Worm (Caenorhabditis elegans) whole organism, L1 larva: ENCODE data around the gene dnc-4.
A peak's percentile ranks its signal among the peaks of the same experiment; 100 is the strongest.

Experiments used
- C16A3.4 ChIP-seq: fragments of 150-350 bp; optimal IDR thresholded peaks from 2 replicates; lab custom pipeline; 2014; ENCODE audit warnings: missing biosample characterization, missing genetic modification characterization
- C34B4.2 ChIP-seq: sonication (generic microtip); optimal IDR thresholded peaks from 2 replicates; lab custom pipeline; 2017; ENCODE audit warnings: mild to moderate bottlenecking, missing genetic modification characterization, missing compliant biosample characterization
- Y116A8C.19 ChIP-seq: sonication (generic microtip); optimal IDR thresholded peaks from 2 replicates; lab custom pipeline; 2016; ENCODE audit warnings: missing compliant biosample characterization, missing genetic modification characterization, borderline replicate concordance
- aly-2 ChIP-seq: fragments of 150-350 bp; optimal IDR thresholded peaks from 2 replicates; lab custom pipeline; 2014; ENCODE audit warnings: missing biosample characterization, missing genetic modification characterization
- ama-1 ChIP-seq: fragments of 150-350 bp; optimal IDR thresholded peaks from 2 replicates; lab custom pipeline; 2014
- blmp-1 ChIP-seq: fragments of 150-350 bp; optimal IDR thresholded peaks from 2 replicates; lab custom pipeline; 2014; ENCODE audit warnings: missing biosample characterization, missing genetic modification characterization
- ceh-63 ChIP-seq: fragments of 200-800 bp; sonication (Bioruptor generic); optimal IDR thresholded peaks from 2 replicates; lab custom pipeline; 2018; ENCODE audit warnings: mild to moderate bottlenecking, missing genetic modification characterization, missing compliant biosample characterization
- ceh-8 ChIP-seq: fragments of 200-800 bp; sonication (Bioruptor generic); optimal IDR thresholded peaks from 2 replicates; lab custom pipeline; 2018; ENCODE audit warnings: mild to moderate bottlenecking, missing genetic modification characterization, moderate library complexity, missing compliant biosample characterization
- ceh-88 ChIP-seq: fragments of 200-800 bp; sonication (Bioruptor generic); IDR thresholded peaks from 2 replicates; pipeline ENCODE4 v1.3.6; 2022; ENCODE audit warnings: missing genetic modification characterization, missing compliant biosample characterization
- ces-1 ChIP-seq: fragments of 150-350 bp; optimal IDR thresholded peaks from 2 replicates; lab custom pipeline; 2014; ENCODE audit warnings: missing biosample characterization, missing genetic modification reagents, missing genetic modification characterization
- dpl-1 ChIP-seq, 3 experiments: fragments of 150-350 bp in 2 of 3; sonication (generic microtip) in 1 of 3; optimal IDR thresholded peaks; 2 replicates each; lab custom pipeline; 2014 to 2017; ENCODE audit warnings: missing biosample characterization in 3 of 3, missing genetic modification characterization in 3 of 3, missing genetic modification reagents in 3 of 3
- dsc-1 ChIP-seq: sonication (generic microtip); optimal IDR thresholded peaks from 2 replicates; lab custom pipeline; 2016; ENCODE audit warnings: mild to moderate bottlenecking, missing genetic modification characterization, missing compliant biosample characterization
- efl-1 ChIP-seq, 4 experiments: fragments of 150-350 bp; optimal IDR thresholded peaks in 3 of 4; peaks in 1 of 4; 1 replicate in 1 of 4; 2 replicates in 3 of 4; lab custom pipeline; 2014; ENCODE audit warnings: missing biosample characterization in 2 of 4, missing genetic modification characterization in 2 of 4, missing genetic modification reagents in 2 of 4
- egl-13 ChIP-seq: sonication (generic microtip); optimal IDR thresholded peaks from 2 replicates; lab custom pipeline; 2016; ENCODE audit warnings: missing genotype, missing genetic modification reagents, missing genetic modification characterization, missing compliant biosample characterization
- egl-27 ChIP-seq, 2 experiments: fragments of 150-350 bp in 1 of 2; sonication (generic microtip); optimal IDR thresholded peaks; 3 replicates each; lab custom pipeline; 2017 to 2018; ENCODE audit warnings: missing biosample characterization in 2 of 2, missing genetic modification characterization in 2 of 2, missing genetic modification reagents in 2 of 2
- elt-2 ChIP-seq: sonication (generic microtip); optimal IDR thresholded peaks from 2 replicates; lab custom pipeline; 2016; ENCODE audit warnings: missing genetic modification characterization, mild to moderate bottlenecking, inconsistent platforms, missing compliant biosample characterization, missing genetic modification reagents
- elt-3 ChIP-seq, 6 experiments: fragments of 150-350 bp in 1 of 6; sonication (generic microtip); optimal IDR thresholded peaks; 2 replicates each; lab custom pipeline; 2017 to 2018; ENCODE audit warnings: missing biosample characterization in 6 of 6, missing genetic modification characterization in 6 of 6, inconsistent platforms in 1 of 6
- ets-5 ChIP-seq: fragments of 200-800 bp; sonication (Bioruptor generic); IDR thresholded peaks from 2 replicates; pipeline ENCODE4 v1.3.6; 2022; ENCODE audit warnings: missing genetic modification characterization, missing compliant biosample characterization
- fkh-10 ChIP-seq: sonication (generic microtip); optimal IDR thresholded peaks from 2 replicates; lab custom pipeline; 2017; ENCODE audit warnings: missing biosample characterization, missing genetic modification reagents, missing genetic modification characterization
- fkh-4 ChIP-seq: sonication (generic microtip); optimal IDR thresholded peaks from 2 replicates; lab custom pipeline; 2016; ENCODE audit warnings: missing compliant biosample characterization, missing genetic modification characterization, borderline replicate concordance
- fkh-8 ChIP-seq: sonication (generic microtip); optimal IDR thresholded peaks from 2 replicates; lab custom pipeline; 2016; ENCODE audit warnings: mild to moderate bottlenecking, missing genetic modification characterization, missing compliant biosample characterization
- fos-1 ChIP-seq: fragments of 150-350 bp; optimal IDR thresholded peaks from 2 replicates; lab custom pipeline; 2014; ENCODE audit warnings: missing biosample characterization, missing genetic modification characterization
- grh-1 ChIP-seq: fragments of 200-800 bp; sonication (Bioruptor generic); IDR thresholded peaks from 2 replicates; pipeline ENCODE4 v1.3.6; 2022; ENCODE audit warnings: missing genetic modification reagents, missing genetic modification characterization, missing compliant biosample characterization
- hlh-4 ChIP-seq: sonication (generic microtip); optimal IDR thresholded peaks from 2 replicates; lab custom pipeline; 2016; ENCODE audit warnings: mild to moderate bottlenecking, missing genetic modification characterization, missing compliant biosample characterization
- irx-1 ChIP-seq: sonication (generic microtip); optimal IDR thresholded peaks from 2 replicates; lab custom pipeline; 2016; ENCODE audit warnings: missing genetic modification characterization, missing compliant biosample characterization
- jun-1 ChIP-seq: fragments of 150-350 bp; optimal IDR thresholded peaks from 2 replicates; lab custom pipeline; 2014; ENCODE audit warnings: missing biosample characterization, missing genetic modification reagents, missing genetic modification characterization
- lin-13 ChIP-seq: fragments of 150-350 bp; optimal IDR thresholded peaks from 2 replicates; lab custom pipeline; 2014; ENCODE audit warnings: missing biosample characterization, missing genetic modification reagents, missing genetic modification characterization
- lin-14 ChIP-seq: fragments of 200-800 bp; sonication (Bioruptor generic); optimal IDR thresholded peaks from 2 replicates; lab custom pipeline; 2018; ENCODE audit warnings: mild to moderate bottlenecking, missing genetic modification characterization, moderate library complexity, missing compliant biosample characterization
- lsy-2 ChIP-seq, 2 experiments: fragments of 150-350 bp; optimal IDR thresholded peaks; 2 replicates each; lab custom pipeline; 2014; ENCODE audit warnings: missing biosample characterization in 2 of 2, missing genetic modification characterization in 2 of 2
- mdl-1 ChIP-seq, 2 experiments: fragments of 150-350 bp; optimal IDR thresholded peaks; 2 replicates each; lab custom pipeline; 2014 to 2017; ENCODE audit warnings: missing biosample characterization in 2 of 2, missing genetic modification characterization in 2 of 2, inconsistent platforms in 1 of 2
- mef-2 ChIP-seq: fragments of 150-350 bp; optimal IDR thresholded peaks from 2 replicates; lab custom pipeline; 2014; ENCODE audit warnings: missing biosample characterization, missing genetic modification characterization
- nhr-19 ChIP-seq: fragments of 200-800 bp; sonication (Bioruptor generic); conservative IDR thresholded peaks from 2 replicates; pipeline ENCODE4 v1.3.6; 2022; ENCODE audit warnings: missing genetic modification characterization, missing compliant biosample characterization
- nhr-20 ChIP-seq: sonication (generic microtip); optimal IDR thresholded peaks from 2 replicates; lab custom pipeline; 2016; ENCODE audit warnings: mild to moderate bottlenecking, missing genetic modification characterization, missing compliant biosample characterization
- nhr-28 ChIP-seq: fragments of 150-350 bp; optimal IDR thresholded peaks from 2 replicates; lab custom pipeline; 2014; ENCODE audit warnings: missing biosample characterization, missing genetic modification characterization
- nhr-76 ChIP-seq: sonication (generic microtip); optimal IDR thresholded peaks from 2 replicates; lab custom pipeline; 2017; ENCODE audit warnings: missing biosample characterization, missing genetic modification characterization
- nhr-84 ChIP-seq: sonication (generic microtip); optimal IDR thresholded peaks from 2 replicates; lab custom pipeline; 2017; ENCODE audit warnings: missing biosample characterization, missing genetic modification characterization
- rnt-1 ChIP-seq: sonication (generic microtip); optimal IDR thresholded peaks from 2 replicates; lab custom pipeline; 2016; ENCODE audit warnings: mild to moderate bottlenecking, missing genetic modification characterization, moderate library complexity, missing compliant biosample characterization
- skn-1 ChIP-seq: fragments of 150-350 bp; optimal IDR thresholded peaks from 2 replicates; lab custom pipeline; 2014; ENCODE audit warnings: missing biosample characterization, missing genetic modification characterization
- snpc-4 ChIP-seq: fragments of 150-350 bp; optimal IDR thresholded peaks from 2 replicates; lab custom pipeline; 2014; ENCODE audit warnings: missing biosample characterization, missing genetic modification characterization
- sox-4 ChIP-seq: sonication (generic microtip); optimal IDR thresholded peaks from 2 replicates; lab custom pipeline; 2016; ENCODE audit warnings: missing genetic modification characterization, missing compliant biosample characterization
- sptf-1 ChIP-seq: fragments of 150-350 bp; optimal IDR thresholded peaks from 2 replicates; lab custom pipeline; 2014; ENCODE audit warnings: missing biosample characterization, missing genetic modification characterization
- sup-37 ChIP-seq: fragments of 200-800 bp; sonication (Bioruptor generic); optimal IDR thresholded peaks from 2 replicates; lab custom pipeline; 2018; ENCODE audit warnings: mild to moderate bottlenecking, missing genetic modification characterization, missing compliant biosample characterization
- unc-62 ChIP-seq: fragments of 150-350 bp; optimal IDR thresholded peaks from 2 replicates; lab custom pipeline; 2014; ENCODE audit warnings: missing biosample characterization, missing genetic modification reagents, missing genetic modification characterization
- vab-15 ChIP-seq: sonication (generic microtip); optimal IDR thresholded peaks from 2 replicates; lab custom pipeline; 2017; ENCODE audit warnings: missing genotype, mild to moderate bottlenecking, missing genetic modification characterization, missing compliant biosample characterization
- ztf-11 ChIP-seq, 2 experiments: sonication (generic microtip); optimal IDR thresholded peaks; 2 replicates each; lab custom pipeline; 2016 to 2017; ENCODE audit warnings: missing genetic modification characterization in 2 of 2, missing biosample characterization in 1 of 2, missing compliant biosample characterization in 1 of 2
- ztf-4 ChIP-seq: fragments of 150-350 bp; optimal IDR thresholded peaks from 2 replicates; lab custom pipeline; 2014; ENCODE audit warnings: missing biosample characterization, missing genetic modification characterization

Gene dnc-4

DNA sequence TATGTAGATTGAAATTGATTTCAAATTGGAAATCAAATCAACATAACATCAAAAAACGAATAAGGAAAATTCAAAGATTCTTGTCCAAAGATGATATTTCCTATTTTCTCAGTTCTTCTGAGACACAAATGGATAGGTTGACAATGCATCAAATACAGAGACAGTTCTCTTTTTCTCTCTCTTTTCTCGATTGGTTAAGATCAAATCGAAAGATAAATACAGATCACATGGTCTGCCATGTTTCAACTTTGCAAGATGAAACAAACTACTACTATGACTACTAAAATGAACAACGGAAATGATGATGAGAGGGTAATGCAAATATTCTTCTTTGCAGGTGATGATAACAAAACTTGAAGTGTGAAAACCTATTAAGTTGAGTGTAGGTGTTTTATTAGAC lies 16.9 kb upstream of the dnc-4 start (continued):
- TF ChIP-seq nhr-84 (tag; lab: Kevin White, UChicago) (no peak), egl-13 (tag; lab: Kevin White, UChicago) (no peak), ceh-88 (no peak), mef-2 (tag; lab: Kevin White, UChicago) (no peak), ces-1 (no peak), nhr-76 (tag; lab: Kevin White, UChicago) (no peak), nhr-28 (tag; lab: Kevin White, UChicago) (no peak), ztf-11 (tag; optimal IDR thresholded peaks at IDR 0.05; lab: Kevin White, UChicago) (no peak), elt-2 (tag; lab: Kevin White, UChicago) (no peak), dsc-1 (tag; lab: Kevin White, UChicago) (no peak), vab-15 (tag; lab: Kevin White, UChicago) (no peak), sptf-1 (tag; lab: Kevin White, UChicago) (no peak), egl-27 (tag; optimal IDR thresholded peaks at IDR 0.05; lab: Kevin White, UChicago) (no peak), nhr-20 (tag; lab: Kevin White, UChicago) (peak; percentile 86), fos-1 (tag; lab: Kevin White, UChicago) (no peak), mdl-1 (tag; optimal IDR thresholded peaks at IDR 0.05; lab: Kevin White, UChicago) (peak in 1 of 2 experiments; percentile 26), hlh-4 (tag; lab: Kevin White, UChicago) (no peak), fkh-8 (no peak), grh-1 (peak; percentile 45), fkh-4 (tag; lab: Kevin White, UChicago) (no peak), fkh-10 (GFP tag; lab: Kevin White, UChicago) (no peak), blmp-1 (tag; lab: Kevin White, UChicago) (peak; percentile 77), ama-1 (lab: Kevin White, UChicago) (no peak), C34B4.2 (tag; lab: Kevin White, UChicago) (no peak), jun-1 (no peak), lin-13 (no peak), skn-1 (tag; lab: Kevin White, UChicago) (no peak), ceh-8 (GFP tag; lab: Kevin White, UChicago) (no peak), snpc-4 (tag; lab: Kevin White, UChicago) (no peak), ets-5 (no peak), unc-62 (GFP tag; lab: Kevin White, UChicago) (no peak), lin-14 (peak; percentile 91), rnt-1 (tag; lab: Kevin White, UChicago) (no peak), Y116A8C.19 (tag; lab: Kevin White, UChicago) (no peak), irx-1 (peak; percentile 12), aly-2 (tag; lab: Kevin White, UChicago) (no peak), efl-1 (optimal IDR thresholded peaks at IDR 0.05; lab: Kevin White, UChicago) (no peak), efl-1 (GFP tag; optimal IDR thresholded peaks at IDR 0.05 in 1 of 2; lab: Kevin White, UChicago) (no peak), elt-3 (tag; optimal IDR thresholded peaks at IDR 0.05; lab: Kevin White, UChicago) (peak in 5 of 6 experiments; percentile 24 to 87 (median 81)), ceh-63 (GFP tag; lab: Kevin White, UChicago) (no peak), nhr-19 (GFP tag; lab: Robert Waterston, UW) (peak; percentile 54), sup-37 (GFP tag; lab: Kevin White, UChicago) (no peak), sox-4 (tag; lab: Kevin White, UChicago) (no peak), dpl-1 (GFP tag; optimal IDR thresholded peaks at IDR 0.05; lab: Kevin White, UChicago) (no peak), ztf-4 (tag; lab: Kevin White, UChicago) (no peak), lsy-2 (tag; optimal IDR thresholded peaks at IDR 0.05; lab: Kevin White, UChicago) (peak; percentile 39 to 70), C16A3.4 (tag; lab: Kevin White, UChicago) (peak; percentile 58)
- TF ChIP-seq, all 84 proteins: peak for 20
